Worm (Caenorhabditis elegans): Measurements from ENCODE around the gene svh-5.

The svh-5 gene

DNA sequence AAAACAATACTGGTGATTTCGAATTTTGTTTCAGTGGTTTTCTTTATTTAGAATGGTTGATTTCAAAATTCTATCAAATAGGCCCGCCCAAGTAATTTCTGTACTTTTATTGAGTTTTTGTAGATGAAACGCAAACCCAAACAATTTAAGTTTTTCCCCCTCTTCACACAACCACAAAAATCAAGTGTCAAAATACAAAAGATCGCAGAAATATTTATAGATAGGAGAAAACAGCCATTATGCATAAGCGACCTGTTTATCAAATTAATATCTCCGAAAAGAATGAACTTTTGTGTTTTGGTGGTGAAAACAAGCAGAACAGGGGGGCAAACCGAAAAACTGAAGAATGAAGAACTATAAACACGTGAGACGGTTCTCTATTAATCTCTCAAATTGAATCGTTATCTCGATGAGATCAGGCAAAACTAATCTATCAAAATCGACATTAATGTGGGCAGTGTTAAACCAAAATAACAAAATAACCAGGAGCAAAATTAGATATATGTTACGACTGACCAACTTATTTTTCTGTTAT is 6.5 kb upstream of the svh-5 start:
- no peak for TF ChIP-seq unc-3 (GFP tag; conservative IDR thresholded peaks at IDR 0.05)
- no peak for TF ChIP-seq unc-3 (tag; optimal IDR thresholded peaks at IDR 0.05)
- no peak for TF ChIP-seq pha-4 (tag; optimal IDR thresholded peaks at IDR 0.05)
- TF ChIP-seq sdc-2 (tag; optimal IDR thresholded peaks at IDR 0.05): no peak
- TF ChIP-seq elt-4 (tag; optimal IDR thresholded peaks at IDR 0.05): no peak
- TF ChIP-seq pat-9 (tag; optimal IDR thresholded peaks at IDR 0.05): no peak
- no peak for TF ChIP-seq pros-1 (tag; optimal IDR thresholded peaks at IDR 0.05)
- no peak for TF ChIP-seq F13H6.1 (tag; optimal IDR thresholded peaks at IDR 0.05)
- TF ChIP-seq hlh-8 (tag; optimal IDR thresholded peaks at IDR 0.05): no peak
- no peak for TF ChIP-seq ceh-19 (GFP tag; optimal IDR thresholded peaks at IDR 0.05)
- TF ChIP-seq pqm-1 (tag; optimal IDR thresholded peaks at IDR 0.05): no peak
- TF ChIP-seq Y22D7AL.16 (tag; optimal IDR thresholded peaks at IDR 0.05): no peak
- no peak for TF ChIP-seq pha-2 (tag; optimal IDR thresholded peaks at IDR 0.05)
- no peak for TF ChIP-seq syd-9 (tag; optimal IDR thresholded peaks at IDR 0.05)
- no peak for TF ChIP-seq fkh-10 (GFP tag; optimal IDR thresholded peaks at IDR 0.05)

DNA sequence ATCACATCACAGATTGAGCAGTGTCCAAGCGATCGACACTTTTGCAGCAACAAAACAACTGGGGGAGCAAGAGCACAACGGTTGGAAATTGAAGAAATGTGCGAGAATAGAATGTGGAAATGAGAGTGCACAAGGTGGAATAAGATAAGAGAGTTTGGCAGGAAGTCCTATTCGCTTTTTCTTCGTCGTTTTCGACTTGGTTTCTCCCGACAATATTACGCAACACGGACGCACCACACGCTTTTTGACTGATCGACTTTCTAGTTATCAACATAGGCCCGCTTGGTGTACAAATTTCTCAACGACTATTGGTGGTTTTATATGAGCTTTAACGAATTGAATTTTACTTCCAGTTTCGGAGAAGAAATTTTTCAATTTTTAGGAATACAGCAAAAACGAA is 5.3 kb upstream of the svh-5 start:
- TF ChIP-seq C08G9.2 (tag; optimal IDR thresholded peaks at IDR 0.05) (no peak), ceh-18 (tag; optimal IDR thresholded peaks at IDR 0.05) (peak; percentile 0)

- no peak for TF ChIP-seq odd-2 (tag; optimal IDR thresholded peaks at IDR 0.05)
- TF ChIP-seq ceh-31 (tag; optimal IDR thresholded peaks at IDR 0.05): no peak
- TF ChIP-seq pros-1 (tag; optimal IDR thresholded peaks at IDR 0.05): no peak
- no peak for TF ChIP-seq fkh-6 (tag; optimal IDR thresholded peaks at IDR 0.05)
- TF ChIP-seq sox-4 (tag; optimal IDR thresholded peaks at IDR 0.05): no peak
- no peak for TF ChIP-seq dve-1 (tag; optimal IDR thresholded peaks at IDR 0.05)
- no peak for TF ChIP-seq pag-3 (tag; optimal IDR thresholded peaks at IDR 0.05; ENCODE audit: borderline replicate concordance)
- TF ChIP-seq unc-42 (tag; optimal IDR thresholded peaks at IDR 0.05): no peak
- TF ChIP-seq fax-1 (tag; optimal IDR thresholded peaks at IDR 0.05): no peak
- TF ChIP-seq che-1 (tag; optimal IDR thresholded peaks at IDR 0.05): no peak
- TF ChIP-seq nhr-232 (tag; optimal IDR thresholded peaks at IDR 0.05): no peak
- no peak for TF ChIP-seq sox-2 (GFP tag; IDR thresholded peaks at IDR 0.05)
- no peak for TF ChIP-seq ahr-1 (tag; optimal IDR thresholded peaks at IDR 0.05)
- no peak for TF ChIP-seq fkh-10 (GFP tag; optimal IDR thresholded peaks at IDR 0.05)
- no peak for TF ChIP-seq hlh-8 (tag; optimal IDR thresholded peaks at IDR 0.05)
- no peak for TF ChIP-seq ceh-6 (GFP tag; optimal IDR thresholded peaks at IDR 0.05)
- TF ChIP-seq K02D7.2 (tag; optimal IDR thresholded peaks at IDR 0.05): no peak
- TF ChIP-seq eyg-1 (tag; optimal IDR thresholded peaks at IDR 0.05): no peak
- TF ChIP-seq pha-2 (tag; optimal IDR thresholded peaks at IDR 0.05): no peak
- TF ChIP-seq hlh-30 (tag; optimal IDR thresholded peaks at IDR 0.05; ENCODE audit: insufficient read depth): no peak
Measured at ce11 chrX:15382256-15382655, 4.6 kb upstream of the svh-5 start.

DNA sequence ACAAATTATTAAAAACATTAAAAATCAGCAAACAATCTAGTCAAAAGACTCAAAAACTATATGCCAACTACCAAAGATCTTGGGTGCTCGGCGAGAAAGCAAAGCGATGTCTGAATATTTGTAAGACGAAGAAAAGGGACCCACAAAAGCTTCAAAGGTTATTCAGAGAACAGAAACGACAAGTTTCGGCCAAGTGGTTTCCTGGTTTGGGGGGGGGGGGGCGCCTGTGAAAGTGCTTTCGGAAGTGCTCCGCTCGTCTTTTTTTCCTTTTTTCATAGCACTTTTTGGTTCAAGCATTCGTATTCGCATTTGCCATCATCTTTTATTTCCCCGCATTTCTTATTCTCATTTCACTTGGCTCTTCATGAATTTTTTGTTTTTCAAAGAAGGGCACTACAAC is 3.9 kb upstream of the svh-5 start:
- no peak for TF ChIP-seq ztf-16 (tag; optimal IDR thresholded peaks at IDR 0.05)
- no peak for TF ChIP-seq pax-1 (tag; optimal IDR thresholded peaks at IDR 0.05)
- no peak for TF ChIP-seq madf-2 (tag; optimal IDR thresholded peaks at IDR 0.05)
- TF ChIP-seq ceh-9 (tag; optimal IDR thresholded peaks at IDR 0.05): no peak
- no peak for TF ChIP-seq fkh-6 (tag; optimal IDR thresholded peaks at IDR 0.05)
- no peak for TF ChIP-seq elt-2 (tag; optimal IDR thresholded peaks at IDR 0.05)
- TF ChIP-seq sdc-2 (tag; optimal IDR thresholded peaks at IDR 0.05): no peak
- no peak for TF ChIP-seq nfya-1 (tag; optimal IDR thresholded peaks at IDR 0.05)
- no peak for TF ChIP-seq pag-3 (tag; optimal IDR thresholded peaks at IDR 0.05; ENCODE audit: borderline replicate concordance)
- no peak for TF ChIP-seq ahr-1 (tag; optimal IDR thresholded peaks at IDR 0.05)
- TF ChIP-seq hlh-30 (tag; optimal IDR thresholded peaks at IDR 0.05; ENCODE audit: insufficient read depth): no peak
- no peak for TF ChIP-seq zip-5 (tag; optimal IDR thresholded peaks at IDR 0.05)
